In genomic region chr3L:16161847-16162556, dm6 we compare ENCODE assay signal across 4 fruit fly cellular contexts.
TF ChIP-seq lines count a peak whose summit lies in the region.

No protein-coding gene starts in this region.

TF ChIP-seq in whole organism, embryonic, 481 proteins besides CTCF, POLR2A, EP300 and RAD21 (continued from another document and continues in another):
- TF ChIP-seq Meics (GFP tag; optimal IDR thresholded peaks at IDR 0.05; lab: Kevin White, UChicago) (peak; percentile 83), CG3847 (GFP tag; IDR thresholded peaks at IDR 0.05; lab: Robert Waterston, UW) (peak; percentile 67), Lhr (GFP tag; optimal IDR thresholded peaks at IDR 0.05; lab: Kevin White, UChicago) (peak; percentile 6), CG18262 (tag; optimal IDR thresholded peaks at IDR 0.05; lab: Kevin White, UChicago) (peak; percentile 76), dmrt99B (tag; optimal IDR thresholded peaks at IDR 0.05; lab: Kevin White, UChicago) (peak; percentile 85), Dp (GFP tag; optimal IDR thresholded peaks at IDR 0.05; lab: Kevin White, UChicago) (no peak), Dip3 (GFP tag; optimal IDR thresholded peaks at IDR 0.05; lab: Kevin White, UChicago) (peak; percentile 74), Dll (GFP tag; IDR thresholded peaks at IDR 0.05; lab: Robert Waterston, UW; ENCODE audit: partially characterized antibody) (no peak), CG8765 (GFP tag; IDR thresholded peaks at IDR 0.05; lab: Robert Waterston, UW) (no peak), CG18011 (GFP tag; optimal IDR thresholded peaks at IDR 0.05; lab: Kevin White, UChicago) (peak; percentile 58), CG8388 (GFP tag; optimal IDR thresholded peaks at IDR 0.05; lab: Kevin White, UChicago) (peak; percentile 60), tx (GFP tag; optimal IDR thresholded peaks at IDR 0.05; lab: Kevin White, UChicago) (peak; percentile 40), jigr1 (GFP tag; IDR thresholded peaks at IDR 0.05; lab: Robert Waterston, UW) (no peak), sens-2 (GFP tag; IDR thresholded peaks at IDR 0.05; lab: Robert Waterston, UW) (peak; percentile 44; the same call in 1 of the 2 replicates), CG6175 (GFP tag; IDR thresholded peaks at IDR 0.05; lab: Robert Waterston, UW) (peak; percentile 65; the same call in 1 of the 3 replicates), CG13775 (GFP tag; optimal IDR thresholded peaks at IDR 0.05; lab: Kevin White, UChicago) (peak; percentile 47), Hey (tag; optimal IDR thresholded peaks at IDR 0.05; lab: Kevin White, UChicago) (peak; percentile 19), CG8290 (GFP tag; optimal IDR thresholded peaks at IDR 0.05; lab: Kevin White, UChicago) (peak; percentile 32), CG8290 (tag; optimal IDR thresholded peaks at IDR 0.05; lab: Kevin White, UChicago) (no peak), CkIIα-i1 (GFP tag; IDR thresholded peaks at IDR 0.05; lab: Robert Waterston, UW) (no peak), CG15011 (GFP tag; optimal IDR thresholded peaks at IDR 0.05; lab: Kevin White, UChicago) (peak; percentile 64), Trl (optimal IDR thresholded peaks at IDR 0.05; lab: Kevin White, UChicago) (peak; percentile 57 to 87), Trl (GFP tag; optimal IDR thresholded peaks at IDR 0.05; lab: Kevin White, UChicago) (peak; percentile 37), lilli (GFP tag; optimal IDR thresholded peaks at IDR 0.05; lab: Kevin White, UChicago) (peak; percentile 83), ranshi (GFP tag; IDR thresholded peaks at IDR 0.05; lab: Robert Waterston, UW) (no peak), CG1529 (GFP tag; optimal IDR thresholded peaks at IDR 0.05; lab: Kevin White, UChicago) (peak; percentile 68), Gsc (GFP tag; IDR thresholded peaks at IDR 0.05; lab: Robert Waterston, UW) (no peak), CG1602 (GFP tag; optimal IDR thresholded peaks at IDR 0.05; lab: Kevin White, UChicago) (peak; percentile 45), CG10366 (GFP tag; IDR thresholded peaks at IDR 0.05; lab: Robert Waterston, UW) (no peak; the same call in 1 of the 2 replicates), Kr (GFP tag; optimal IDR thresholded peaks at IDR 0.05; lab: Kevin White, UChicago) (no peak), al (GFP tag; IDR thresholded peaks at IDR 0.05; lab: Robert Waterston, UW) (0 out of 2 replicates have a peak, but pooled peaks have one; percentile 48), sim (GFP tag; IDR thresholded peaks at IDR 0.05; lab: Robert Waterston, UW) (peak; percentile 24; the same call in 1 of the 2 replicates)

TF ChIP-seq in whole organism, prepupa, 60 proteins besides CTCF, POLR2A, EP300 and RAD21 (continued from another document and continues in another):
- TF ChIP-seq CG6276 (GFP tag; optimal IDR thresholded peaks at IDR 0.05; lab: Kevin White, UChicago), result peak; percentile 84
- TF ChIP-seq CG32006 (GFP tag; optimal IDR thresholded peaks at IDR 0.05; lab: Kevin White, UChicago), result peak; percentile 93
- TF ChIP-seq svp (GFP tag; lab: Kevin White, UChicago), result no peak
- peak; percentile 13 for TF ChIP-seq fd85E (GFP tag; optimal IDR thresholded peaks at IDR 0.05; lab: Kevin White, UChicago)
- TF ChIP-seq CG1621 (tag; optimal IDR thresholded peaks at IDR 0.05; lab: Kevin White, UChicago), result peak; percentile 24
- TF ChIP-seq Hr39 (GFP tag; optimal IDR thresholded peaks at IDR 0.05; lab: Kevin White, UChicago), result peak; percentile 48
- TF ChIP-seq CG11294 (GFP tag; IDR thresholded peaks at IDR 0.05; lab: Robert Waterston, UW), result peak; percentile 69; the same call in 1 of the 2 replicates
- TF ChIP-seq CG4318 (GFP tag; optimal IDR thresholded peaks at IDR 0.05; lab: Kevin White, UChicago), result peak; percentile 78
- peak; percentile 53 for TF ChIP-seq CG6163 (GFP tag; IDR thresholded peaks at IDR 0.05; lab: Robert Waterston, UW)
- peak; percentile 30 for TF ChIP-seq fd59A (GFP tag; optimal IDR thresholded peaks at IDR 0.05; lab: Kevin White, UChicago)
- TF ChIP-seq Eip78C (GFP tag; lab: Kevin White, UChicago), result peak; percentile 93
- peak; percentile 45 for TF ChIP-seq CG11902 (GFP tag; optimal IDR thresholded peaks at IDR 0.05; lab: Kevin White, UChicago)
- no peak for TF ChIP-seq Hr38 (GFP tag; optimal IDR thresholded peaks at IDR 0.05; lab: Kevin White, UChicago)
- peak in 1 of 2 experiments; percentile 71 for TF ChIP-seq salr (GFP tag; optimal IDR thresholded peaks at IDR 0.05; lab: Kevin White, UChicago)
- TF ChIP-seq cyc (GFP tag; optimal IDR thresholded peaks at IDR 0.05; lab: Kevin White, UChicago), result peak; percentile 45
- peak; percentile 57 for TF ChIP-seq CG8632 (GFP tag; optimal IDR thresholded peaks at IDR 0.05; lab: Kevin White, UChicago)
- peak in 1 of 2 experiments; percentile 50 for TF ChIP-seq ss (GFP tag; optimal IDR thresholded peaks at IDR 0.05; lab: Kevin White, UChicago)
- no peak for TF ChIP-seq CG6854 (GFP tag; optimal IDR thresholded peaks at IDR 0.05; lab: Kevin White, UChicago)
- TF ChIP-seq dsx (GFP tag; optimal IDR thresholded peaks at IDR 0.05; lab: Kevin White, UChicago; ENCODE audit: poor library complexity, severe bottlenecking), result peak; percentile 33
- TF ChIP-seq CG16779 (tag; optimal IDR thresholded peaks at IDR 0.05; lab: Kevin White, UChicago), result peak; percentile 27
- TF ChIP-seq Sox15 (GFP tag; optimal IDR thresholded peaks at IDR 0.05; lab: Kevin White, UChicago), result peak; percentile 40
- peak; percentile 63 for TF ChIP-seq CG3032 (tag; optimal IDR thresholded peaks at IDR 0.05; lab: Kevin White, UChicago)
- no peak for TF ChIP-seq CG7368 (GFP tag; optimal IDR thresholded peaks at IDR 0.05; lab: Kevin White, UChicago)
- TF ChIP-seq Lpt (GFP tag; optimal IDR thresholded peaks at IDR 0.05; lab: Kevin White, UChicago), result peak; percentile 72
- TF ChIP-seq OdsH (GFP tag; optimal IDR thresholded peaks at IDR 0.05; lab: Kevin White, UChicago), result peak; percentile 84
- peak; percentile 74 for TF ChIP-seq Gug (GFP tag; IDR thresholded peaks at IDR 0.05; lab: Robert Waterston, UW)
- peak; percentile 62 for TF ChIP-seq CG10669 (GFP tag; optimal IDR thresholded peaks at IDR 0.05; lab: Kevin White, UChicago)
- peak; percentile 89 for TF ChIP-seq Hr4 (GFP tag; optimal IDR thresholded peaks at IDR 0.05; lab: Kevin White, UChicago)
- peak; percentile 47 for TF ChIP-seq Sox102F (GFP tag; optimal IDR thresholded peaks at IDR 0.05; lab: Kevin White, UChicago)
- TF ChIP-seq CG34406 (GFP tag; optimal IDR thresholded peaks at IDR 0.05; lab: Kevin White, UChicago), result peak; percentile 67
- TF ChIP-seq Ets21C (GFP tag; optimal IDR thresholded peaks at IDR 0.05; lab: Kevin White, UChicago), result no peak
- TF ChIP-seq eg (GFP tag; IDR thresholded peaks at IDR 0.05; lab: Robert Waterston, UW), result peak; percentile 75
- TF ChIP-seq spab (GFP tag; optimal IDR thresholded peaks at IDR 0.05; lab: Kevin White, UChicago), result peak; percentile 49
- peak; percentile 56 for TF ChIP-seq esn (GFP tag; optimal IDR thresholded peaks at IDR 0.05; lab: Kevin White, UChicago)

TF ChIP-seq in whole organism, pupa, 21 proteins besides CTCF, POLR2A, EP300 and RAD21 (continued from another document):
- TF ChIP-seq CG14655 (GFP tag; optimal IDR thresholded peaks at IDR 0.05; lab: Kevin White, UChicago), result peak; percentile 90
TF ChIP-seq in whole organism, pupa: peak in this region for 17.

TF ChIP-seq in whole organism, wandering third instar larva, 38 proteins besides CTCF, POLR2A, EP300 and RAD21 (continued from another document):
- TF ChIP-seq usp (GFP tag; optimal IDR thresholded peaks at IDR 0.05; lab: Kevin White, UChicago), result no peak
TF ChIP-seq in whole organism, wandering third instar larva: peak in this region for 7.
